Worm (Caenorhabditis elegans) whole organism, early embryonic: ENCODE data around the gene R02D5.8.

Experiments used
- B0310.2 ChIP-seq: sonication (generic microtip); optimal IDR thresholded peaks from 2 replicates; lab custom pipeline; 2016; ENCODE audit warnings: mild to moderate bottlenecking, missing genetic modification characterization, missing compliant biosample characterization
- F13C5.2 ChIP-seq: sonication (generic microtip); optimal IDR thresholded peaks from 2 replicates; lab custom pipeline; 2017; ENCODE audit warnings: mild to moderate bottlenecking, missing genetic modification characterization, inconsistent platforms, missing compliant biosample characterization
- aly-1 ChIP-seq: sonication (generic microtip); optimal IDR thresholded peaks from 2 replicates; lab custom pipeline; 2016; ENCODE audit warnings: missing genetic modification characterization, missing compliant biosample characterization
- ama-1 ChIP-seq: fragments of 150-350 bp; optimal IDR thresholded peaks from 2 replicates; lab custom pipeline; 2014
- ceh-13 ChIP-seq: fragments of 200-800 bp; sonication (Bioruptor generic); optimal IDR thresholded peaks from 2 replicates; lab custom pipeline; 2018; ENCODE audit warnings: mild to moderate bottlenecking, missing genetic modification characterization, missing compliant biosample characterization
- ceh-36 ChIP-seq: sonication (generic microtip); optimal IDR thresholded peaks from 2 replicates; lab custom pipeline; 2016; ENCODE audit warnings: missing genetic modification characterization, inconsistent platforms, missing compliant biosample characterization
- ets-7 ChIP-seq: sonication (generic microtip); optimal IDR thresholded peaks from 2 replicates; lab custom pipeline; 2016; ENCODE audit warnings: missing genotype, missing genetic modification characterization, missing compliant biosample characterization
- flt-1 ChIP-seq: fragments of 200-800 bp; sonication (Bioruptor generic); IDR thresholded peaks from 2 replicates; pipeline ENCODE4 v1.3.6; 2022; ENCODE audit warnings: missing genetic modification characterization, missing compliant biosample characterization
- hmbx-1 ChIP-seq: sonication (generic microtip); optimal IDR thresholded peaks from 2 replicates; lab custom pipeline; 2016; ENCODE audit warnings: mild to moderate bottlenecking, missing genetic modification characterization, missing compliant biosample characterization
- hmg-4 ChIP-seq: fragments of 200-800 bp; sonication (Bioruptor generic); optimal IDR thresholded peaks from 2 replicates; lab custom pipeline; 2018; ENCODE audit warnings: mild to moderate bottlenecking, missing genetic modification characterization, missing compliant biosample characterization
- hnd-1 ChIP-seq: sonication (generic microtip); optimal IDR thresholded peaks from 2 replicates; lab custom pipeline; 2016; ENCODE audit warnings: missing genetic modification characterization, missing compliant biosample characterization
- pes-1 ChIP-seq: fragments of 200-800 bp; sonication (Bioruptor generic); IDR thresholded peaks from 2 replicates; pipeline ENCODE4 v1.3.6; 2022; ENCODE audit warnings: missing genetic modification reagents, missing genetic modification characterization, missing compliant biosample characterization
- scrt-1 ChIP-seq: fragments of 200-800 bp; sonication (Bioruptor generic); IDR thresholded peaks from 2 replicates; pipeline ENCODE4 v1.3.6; 2022; ENCODE audit warnings: missing genetic modification characterization, missing compliant biosample characterization
- sea-1 ChIP-seq: fragments of 200-800 bp; sonication (Bioruptor generic); conservative IDR thresholded peaks from 2 replicates; pipeline ENCODE4 v1.3.6; 2022; ENCODE audit warnings: missing genetic modification characterization, missing compliant biosample characterization
- tbx-11 ChIP-seq: fragments of 200-800 bp; sonication (Bioruptor generic); IDR thresholded peaks from 2 replicates; pipeline ENCODE4 v1.3.6; 2022; ENCODE audit warnings: missing genetic modification characterization, missing compliant biosample characterization
- tbx-37 ChIP-seq: fragments of 200-800 bp; sonication (Bioruptor generic); conservative IDR thresholded peaks from 2 replicates; pipeline ENCODE4 v1.3.6; 2022; ENCODE audit warnings: missing genetic modification reagents, missing genetic modification characterization, missing compliant biosample characterization
- tra-4 ChIP-seq: sonication (generic microtip); optimal IDR thresholded peaks from 2 replicates; lab custom pipeline; 2017; ENCODE audit warnings: missing genetic modification characterization, missing compliant biosample characterization

Gene R02D5.8

DNA sequence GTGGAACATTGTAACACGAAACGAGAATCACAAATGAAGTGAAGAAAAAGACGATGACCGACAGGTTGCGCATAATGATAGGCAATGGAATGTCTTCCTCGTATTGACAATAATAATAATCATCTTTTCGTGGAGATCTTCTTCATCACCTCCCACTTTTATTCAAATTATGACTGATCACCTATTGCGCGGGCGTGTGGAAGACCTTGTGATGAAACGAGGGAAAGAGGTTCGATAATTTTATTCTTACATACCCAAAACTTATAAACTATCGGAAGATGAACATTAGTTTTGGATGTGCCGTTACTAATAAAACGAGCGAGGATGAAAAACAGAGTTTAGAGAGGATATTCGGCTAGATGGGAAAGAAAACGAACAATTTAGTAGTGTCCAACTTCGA is 3.9 kb upstream of the R02D5.8 start, which contains the start of gene C53A5.2:
Gene C53A5.2, minus strand, starts transcription at position 101 of the 400 bp plus-strand sequence.
- TF ChIP-seq ets-7 (tag; lab: Kevin White, UChicago) (no peak), B0310.2 (no peak), sea-1 (GFP tag; lab: Robert Waterston, UW) (no peak), hmbx-1 (tag; lab: Kevin White, UChicago) (no peak), scrt-1 (GFP tag; lab: Robert Waterston, UW) (no peak), flt-1 (no peak)

DNA sequence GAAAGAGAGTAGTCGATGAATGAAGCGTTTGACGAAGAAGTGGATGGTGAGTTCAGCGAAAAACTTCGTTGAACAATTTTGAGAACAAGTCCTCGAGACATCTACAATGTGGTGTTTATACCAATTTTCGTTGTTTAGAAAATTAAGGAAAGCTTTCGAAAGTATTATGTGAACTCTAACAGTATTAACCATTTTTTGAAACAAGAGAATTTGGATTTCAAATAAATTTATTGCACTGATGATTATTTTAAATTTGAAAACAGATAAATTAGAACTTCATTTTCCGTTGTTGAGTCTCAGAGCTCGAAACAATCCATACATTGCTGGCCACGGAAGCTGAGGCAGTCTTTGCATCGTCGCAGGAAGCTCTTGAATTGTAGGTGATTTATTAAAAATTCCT is 3.3 kb upstream of the R02D5.8 start, which contains the start of gene C53A5.16:
Gene C53A5.16, minus strand, starts transcription at position 101 of the 400 bp plus-strand sequence.
- TF ChIP-seq tbx-37 (GFP tag; lab: Robert Waterston, UW) (no peak), hmg-4 (no peak), flt-1 (no peak), tbx-11 (GFP tag; lab: Robert Waterston, UW) (no peak), hmbx-1 (tag; lab: Kevin White, UChicago) (no peak), tra-4 (no peak), pes-1 (GFP tag; lab: Robert Waterston, UW) (no peak)

DNA sequence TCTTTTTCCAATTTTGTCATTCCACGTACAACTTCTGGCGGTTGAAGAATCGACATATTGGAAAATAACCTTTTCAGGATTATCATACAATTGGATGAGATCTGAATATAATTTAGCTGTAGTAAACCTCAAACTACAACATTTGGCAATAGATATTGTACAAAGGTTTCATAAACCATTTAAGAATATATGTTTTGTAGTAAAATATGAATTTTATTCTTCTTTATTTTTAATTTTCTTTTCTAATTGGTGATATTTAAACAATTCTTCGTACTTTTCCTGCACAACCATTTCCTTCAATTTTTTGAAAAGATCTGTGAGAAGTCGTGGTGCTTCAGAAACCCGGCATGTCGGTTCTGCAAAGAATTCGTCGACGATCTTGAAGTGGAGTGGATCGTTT is 1.8 kb upstream of the R02D5.8 start, which contains the start of gene C53A5.17:
Gene C53A5.17, minus strand, starts transcription at position 101 of the 400 bp plus-strand sequence.
- TF ChIP-seq ceh-36 (tag; lab: Kevin White, UChicago) (no peak), flt-1 (no peak), hmbx-1 (tag; lab: Kevin White, UChicago) (no peak), ceh-13 (GFP tag; lab: Kevin White, UChicago) (no peak), ets-7 (tag; lab: Kevin White, UChicago) (no peak), aly-1 (tag; lab: Kevin White, UChicago) (no peak), tbx-11 (GFP tag; lab: Robert Waterston, UW) (no peak), F13C5.2 (tag; lab: Kevin White, UChicago) (no peak), sea-1 (GFP tag; lab: Robert Waterston, UW) (no peak), hnd-1 (tag; lab: Kevin White, UChicago) (no peak), ama-1 (lab: Kevin White, UChicago) (no peak), pes-1 (GFP tag; lab: Robert Waterston, UW) (no peak)

DNA sequence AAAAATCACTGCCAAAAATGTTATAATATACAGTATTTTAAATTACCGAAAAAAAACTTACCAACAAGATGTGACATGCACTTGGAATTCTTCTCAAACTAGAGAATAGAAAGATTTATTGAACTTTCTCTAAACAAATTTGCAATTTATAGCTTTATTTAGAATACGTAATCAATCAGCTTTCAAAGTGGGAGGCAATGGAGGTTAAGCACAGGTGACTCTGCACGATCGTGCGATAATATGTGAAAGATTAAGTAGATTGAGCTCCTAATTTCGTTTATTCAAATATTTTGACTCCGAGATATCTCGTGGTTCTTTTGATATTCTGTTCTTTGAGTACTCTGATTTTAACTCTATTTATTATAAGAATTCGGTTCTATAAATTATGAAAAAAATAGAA is 1.2 kb downstream of the R02D5.8 start, which contains the start of gene R02D5.6:
Gene R02D5.6, minus strand, starts transcription at position 101 of the 400 bp plus-strand sequence.
- TF ChIP-seq hmbx-1 (tag; lab: Kevin White, UChicago), result no peak
- TF ChIP-seq hnd-1 (tag; lab: Kevin White, UChicago), result no peak

DNA sequence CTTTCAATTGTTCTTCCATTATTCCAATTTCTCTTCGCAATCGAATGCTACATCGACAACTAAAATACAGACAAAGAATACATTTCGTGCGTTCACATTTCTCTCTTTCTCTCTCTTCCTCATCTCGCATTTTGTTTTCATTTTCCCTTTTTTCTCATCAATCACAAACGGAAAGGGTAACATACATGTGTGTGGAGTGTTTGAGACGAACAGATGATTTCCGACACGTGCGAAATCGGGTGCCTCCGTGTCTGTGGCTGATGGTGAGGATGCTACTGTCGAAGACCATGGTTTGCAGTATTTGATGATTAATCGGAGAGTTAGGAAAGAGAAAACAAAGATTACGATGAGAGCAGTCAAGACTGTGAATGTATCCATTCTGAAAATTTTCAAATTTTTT is 8.4 kb downstream of the R02D5.8 start, which contains the start of gene R02D5.9:
Gene R02D5.9, minus strand, starts transcription at position 378 of the 400 bp plus-strand sequence.
- TF ChIP-seq tbx-37 (GFP tag; lab: Robert Waterston, UW) (no peak), scrt-1 (GFP tag; lab: Robert Waterston, UW) (no peak), ceh-13 (GFP tag; lab: Kevin White, UChicago) (no peak), sea-1 (GFP tag; lab: Robert Waterston, UW) (no peak), B0310.2 (no peak), hmbx-1 (tag; lab: Kevin White, UChicago) (no peak), hmg-4 (no peak), aly-1 (tag; lab: Kevin White, UChicago) (no peak), ceh-36 (tag; lab: Kevin White, UChicago) (no peak), tra-4 (no peak), ama-1 (lab: Kevin White, UChicago) (no peak), F13C5.2 (tag; lab: Kevin White, UChicago) (no peak), flt-1 (no peak), tbx-11 (GFP tag; lab: Robert Waterston, UW) (no peak), pes-1 (GFP tag; lab: Robert Waterston, UW) (no peak)

DNA sequence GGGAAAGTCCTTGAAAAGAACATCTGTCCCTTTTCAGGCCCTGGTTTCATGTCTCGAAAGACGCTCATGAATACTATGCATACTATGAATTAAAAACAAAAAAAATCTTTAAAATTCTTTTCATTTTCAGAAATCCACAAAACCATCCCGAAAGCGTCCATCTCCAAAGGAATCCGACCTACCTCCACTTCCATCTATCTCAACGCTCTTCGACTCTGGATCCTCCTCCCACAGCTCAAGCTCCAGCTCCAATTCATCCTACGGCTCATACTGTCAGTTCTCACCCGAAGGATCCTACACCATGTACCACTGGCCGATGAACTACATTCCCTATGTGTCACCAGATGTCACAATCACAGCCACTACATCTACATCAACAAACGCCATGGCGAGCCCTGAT is 10.6 kb downstream of the R02D5.8 start:
- TF ChIP-seq B0310.2 (no peak), ceh-36 (tag; lab: Kevin White, UChicago) (no peak), tra-4 (no peak), sea-1 (GFP tag; lab: Robert Waterston, UW) (no peak), hnd-1 (tag; lab: Kevin White, UChicago) (no peak), F13C5.2 (tag; lab: Kevin White, UChicago) (no peak), ceh-13 (GFP tag; lab: Kevin White, UChicago) (no peak), hmbx-1 (tag; lab: Kevin White, UChicago) (no peak), pes-1 (GFP tag; lab: Robert Waterston, UW) (no peak), ama-1 (lab: Kevin White, UChicago) (no peak), flt-1 (no peak), ets-7 (tag; lab: Kevin White, UChicago) (no peak), aly-1 (tag; lab: Kevin White, UChicago) (no peak), tbx-37 (GFP tag; lab: Robert Waterston, UW) (no peak), hmg-4 (no peak), scrt-1 (GFP tag; lab: Robert Waterston, UW) (no peak), tbx-11 (GFP tag; lab: Robert Waterston, UW) (no peak)

DNA sequence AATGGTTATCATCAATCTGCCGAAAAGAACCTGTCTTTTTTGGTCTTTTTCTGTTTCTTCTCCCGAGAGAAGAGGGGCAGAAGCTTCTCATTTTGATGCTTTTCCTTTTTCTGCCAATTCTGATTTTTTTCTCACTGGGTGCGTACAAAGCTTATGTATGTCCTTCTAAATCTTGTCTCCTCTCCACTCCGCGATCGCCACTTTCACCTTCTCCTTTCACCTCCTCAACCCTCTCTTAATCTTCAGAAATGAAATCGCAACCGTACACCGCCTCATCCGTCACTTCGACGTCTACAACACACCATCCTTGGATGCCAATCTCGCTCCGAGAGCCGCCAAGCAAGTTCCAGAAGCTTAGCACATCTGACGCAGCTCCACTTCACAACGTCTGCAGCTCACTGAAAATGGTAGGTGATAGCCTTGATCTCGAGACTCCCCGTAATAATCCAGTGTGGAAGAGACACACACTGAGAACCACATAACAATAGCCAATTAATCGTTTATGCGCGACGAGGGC is 11.1 kb downstream of the R02D5.8 start, which contains the start of gene R02D5.1:
Gene R02D5.1, plus strand, starts transcription at position 245 of the 517 bp plus-strand sequence.
- no peak for TF ChIP-seq aly-1 (tag; lab: Kevin White, UChicago)
- TF ChIP-seq hmg-4, result peak; percentile 21
